Worm (Caenorhabditis elegans): ENCODE data around the gene nspb-4.

DNA sequence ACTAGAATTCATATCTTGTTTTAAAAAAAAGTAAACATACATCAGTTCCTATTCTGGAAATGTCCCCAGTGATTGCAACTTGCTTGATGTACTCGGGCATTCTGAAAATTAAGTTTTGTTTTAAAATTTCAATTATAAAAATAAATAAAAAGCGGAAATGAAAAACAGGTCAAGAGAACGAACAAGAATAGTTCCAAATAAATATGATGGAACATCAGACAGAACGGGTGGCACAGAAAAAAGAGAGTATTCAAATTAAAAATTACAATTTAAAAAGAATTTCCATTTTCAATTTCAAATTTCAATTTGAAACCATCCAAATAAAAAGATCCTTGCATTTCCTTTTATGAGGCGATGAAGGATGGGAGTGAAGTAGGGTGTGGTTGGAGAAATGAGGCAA lies 23.2 kb downstream of the nspb-4 start, which contains the start of gene C01B10.3:
- TF ChIP-seq pha-4 (tag; optimal IDR thresholded peaks at IDR 0.05), result no peak
- no peak for TF ChIP-seq unc-62 (GFP tag; optimal IDR thresholded peaks at IDR 0.05)
- no peak for TF ChIP-seq lin-13 (tag; optimal IDR thresholded peaks at IDR 0.05)
- TF ChIP-seq ces-1 (GFP tag; optimal IDR thresholded peaks at IDR 0.05), result no peak
- no peak for TF ChIP-seq nhr-237 (tag; optimal IDR thresholded peaks at IDR 0.05)

Data from whole organism, mixed stage, embryonic.